Worm (Caenorhabditis elegans) whole organism, L4 larva: Measurements from ENCODE around the gene F58A4.6.

ENCODE experiments used
- T20F7.1 ChIP-seq: fragments of 200-800 bp; sonication (Bioruptor generic); optimal IDR thresholded peaks from 2 replicates; lab custom pipeline; 2018; ENCODE audit warnings: mild to moderate bottlenecking, missing genetic modification characterization, missing compliant biosample characterization
- ZK337.2 ChIP-seq: fragments of 200-800 bp; sonication (Bioruptor generic); IDR thresholded peaks from 2 replicates; pipeline ENCODE4 v1.3.6; 2022; ENCODE audit warnings: missing genetic modification reagents, missing genetic modification characterization, missing compliant biosample characterization
- ZK546.5 ChIP-seq, 2 experiments: sonication (generic microtip); optimal IDR thresholded peaks; 2 replicates each; lab custom pipeline; 2017; ENCODE audit warnings: missing biosample characterization in 2 of 2, missing genetic modification characterization in 2 of 2
- attf-4 ChIP-seq: sonication (generic microtip); optimal IDR thresholded peaks from 3 replicates; lab custom pipeline; 2017; ENCODE audit warnings: missing biosample characterization, missing genetic modification characterization
- ceh-20 ChIP-seq: fragments of 200-800 bp; sonication (Bioruptor generic); IDR thresholded peaks from 2 replicates; pipeline ENCODE4 v1.3.6; 2022; ENCODE audit warnings: missing genetic modification reagents, missing genetic modification characterization, missing compliant biosample characterization
- ceh-82 ChIP-seq: sonication (generic microtip); optimal IDR thresholded peaks from 2 replicates; lab custom pipeline; 2017; ENCODE audit warnings: missing biosample characterization, missing genetic modification characterization
- lin-38 ChIP-seq: fragments of 200-800 bp; sonication (Bioruptor generic); IDR thresholded peaks from 2 replicates; pipeline ENCODE4 v1.3.6; 2022; ENCODE audit warnings: missing genetic modification reagents, missing genetic modification characterization, missing compliant biosample characterization
- unc-62 ChIP-seq, 3 experiments: fragments of 150-350 bp in 1 of 3; sonication (generic microtip); optimal IDR thresholded peaks in 2 of 3; peaks in 1 of 3; 1 replicate in 1 of 3; 2 replicates in 2 of 3; lab custom pipeline; 2014 to 2017; ENCODE audit warnings: missing biosample characterization in 3 of 3, missing genetic modification characterization in 3 of 3, missing genetic modification reagents in 3 of 3, missing genotype in 1 of 3

DNA sequence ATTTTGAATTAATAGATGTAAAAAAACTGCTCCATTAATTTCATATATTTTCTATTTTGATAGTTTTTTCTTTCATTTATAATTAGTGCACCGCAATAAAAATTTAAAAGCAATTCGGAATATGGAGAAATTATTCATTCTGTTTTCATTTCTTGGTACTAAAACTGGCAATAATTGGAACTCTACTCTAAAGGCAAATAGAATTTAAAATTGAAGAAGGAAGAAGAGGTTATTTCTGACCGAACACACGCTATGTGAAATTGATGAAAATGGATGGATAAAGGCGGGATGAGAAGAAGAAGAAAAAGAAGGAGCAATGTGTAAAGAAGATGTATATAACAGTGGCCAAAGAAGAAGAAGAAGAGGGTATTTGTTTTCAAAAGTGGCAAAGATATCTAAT is 31.1 kb upstream of the F58A4.6 start:
- TF ChIP-seq T20F7.1 (GFP tag; lab: Kevin White, UChicago) (no peak), ceh-20 (GFP tag; lab: Robert Waterston, UW) (no peak), unc-62 (GFP tag; optimal IDR thresholded peaks at IDR 0.05 in 1 of 2; lab: Kevin White, UChicago) (no peak), unc-62 (tag; optimal IDR thresholded peaks at IDR 0.05; lab: Kevin White, UChicago) (no peak), ZK546.5 (tag; optimal IDR thresholded peaks at IDR 0.05; lab: Kevin White, UChicago) (no peak), ZK337.2 (GFP tag; lab: Robert Waterston, UW) (no peak), ceh-82 (tag; lab: Kevin White, UChicago) (no peak), attf-4 (tag; lab: Kevin White, UChicago) (no peak), lin-38 (GFP tag; lab: Robert Waterston, UW) (no peak)
